Fruit fly (Drosophila melanogaster): Measurements from ENCODE around the gene opm.

The opm gene

dm6 chrX:15066374-15067057, at the start of gene opm, which contains the start of gene dob (continued):
- TF ChIP-seq nerfin-2 (GFP tag; IDR thresholded peaks at IDR 0.05; ENCODE audit: partially characterized antibody) (no peak), dan (GFP tag; IDR thresholded peaks at IDR 0.05) (no peak), CG16815 (GFP tag; optimal IDR thresholded peaks at IDR 0.05) (no peak), sisA (GFP tag; IDR thresholded peaks at IDR 0.05) (no peak), stwl (tag; optimal IDR thresholded peaks at IDR 0.05) (peak; percentile 22), MBD-R2 (GFP tag; IDR thresholded peaks at IDR 0.05) (peak; percentile 40; the same call in 1 of the 2 replicates), CG18476 (GFP tag; optimal IDR thresholded peaks at IDR 0.05) (no peak), cwo (GFP tag; optimal IDR thresholded peaks at IDR 0.05) (no peak), eyg (GFP tag; optimal IDR thresholded peaks at IDR 0.05) (no peak), CG2889 (GFP tag; IDR thresholded peaks at IDR 0.05) (no peak), ems (GFP tag; optimal IDR thresholded peaks at IDR 0.05) (no peak), CG32532 (GFP tag; IDR thresholded peaks at IDR 0.05) (no peak), chif (GFP tag; optimal IDR thresholded peaks at IDR 0.05) (no peak), CG14014 (GFP tag; IDR thresholded peaks at IDR 0.05) (no peak), ro (GFP tag; IDR thresholded peaks at IDR 0.05) (no peak), Dll (GFP tag; IDR thresholded peaks at IDR 0.05; ENCODE audit: partially characterized antibody) (no peak), NFAT (GFP tag; IDR thresholded peaks at IDR 0.05) (no peak), NC2α (GFP tag; optimal IDR thresholded peaks at IDR 0.05) (no peak), Eip74EF (GFP tag; optimal IDR thresholded peaks at IDR 0.05) (no peak), CG30403 (GFP tag; optimal IDR thresholded peaks at IDR 0.05) (peak; percentile 46), dati (GFP tag; IDR thresholded peaks at IDR 0.05) (no peak), CG9932 (GFP tag; IDR thresholded peaks at IDR 0.05) (no peak), Hand (GFP tag; optimal IDR thresholded peaks at IDR 0.05) (no peak), chm (GFP tag; IDR thresholded peaks at IDR 0.05) (no peak), gt (GFP tag; IDR thresholded peaks at IDR 0.05) (no peak), oc (tag; optimal IDR thresholded peaks at IDR 0.05) (no peak), sd (tag; optimal IDR thresholded peaks at IDR 0.05) (no peak), esg (GFP tag; conservative IDR thresholded peaks at IDR 0.05) (no peak), onecut (GFP tag; IDR thresholded peaks at IDR 0.05) (no peak), tio (GFP tag; optimal IDR thresholded peaks at IDR 0.05) (no peak), CG17361 (GFP tag; IDR thresholded peaks at IDR 0.05) (peak; percentile 56), CG12219 (GFP tag; optimal IDR thresholded peaks at IDR 0.05) (no peak), Mes4 (GFP tag; optimal IDR thresholded peaks at IDR 0.05) (no peak), CG6791 (GFP tag; IDR thresholded peaks at IDR 0.05; ENCODE audit: partially characterized antibody) (no peak), fru (optimal IDR thresholded peaks at IDR 0.05) (no peak), CG13296 (GFP tag; optimal IDR thresholded peaks at IDR 0.05) (no peak), knrl (GFP tag; IDR thresholded peaks at IDR 0.05; ENCODE audit: partially characterized antibody) (no peak), CG9817 (tag; optimal IDR thresholded peaks at IDR 0.05) (peak; percentile 21), Vsx1 (GFP tag; optimal IDR thresholded peaks at IDR 0.05) (no peak), CG9609 (GFP tag; optimal IDR thresholded peaks at IDR 0.05) (no peak), pb (GFP tag; optimal IDR thresholded peaks at IDR 0.05) (no peak), croc (GFP tag; conservative IDR thresholded peaks at IDR 0.05) (no peak), ranshi (GFP tag; IDR thresholded peaks at IDR 0.05) (no peak), CG34376 (GFP tag; optimal IDR thresholded peaks at IDR 0.05) (no peak), CG31224 (GFP tag; IDR thresholded peaks at IDR 0.05) (no peak), HLHmδ (GFP tag; optimal IDR thresholded peaks at IDR 0.05) (no peak), sna (GFP tag; IDR thresholded peaks at IDR 0.05; ENCODE audit: partially characterized antibody) (no peak), ftz-f1 (GFP tag; optimal IDR thresholded peaks at IDR 0.05) (no peak), BtbVII (GFP tag; optimal IDR thresholded peaks at IDR 0.05) (no peak), fd3F (GFP tag; optimal IDR thresholded peaks at IDR 0.05) (no peak), pzg (GFP tag; optimal IDR thresholded peaks at IDR 0.05) (peak; percentile 63)
